Fruit fly (Drosophila melanogaster) whole organism, embryonic: ENCODE results near the gene CG8372.
A peak's percentile ranks its signal among the peaks of the same experiment; 100 is the strongest.

ENCODE experiments used
- ATbp ChIP-seq: fragments of 200-800 bp; sonication (Bioruptor generic); optimal IDR thresholded peaks from 2 replicates; lab custom pipeline; 2017; ENCODE audit warnings: missing biosample characterization, mild to moderate bottlenecking, missing genetic modification characterization, missing genetic modification reagents
- Atf6 ChIP-seq: fragments of 200-800 bp; sonication (Bioruptor generic); IDR thresholded peaks from 2 replicates; pipeline ENCODE4 v1.3.6; 2022; ENCODE audit warnings: missing biosample characterization, missing genetic modification characterization
- Bgb ChIP-seq: fragments of 200-800 bp; sonication (Bioruptor generic); IDR thresholded peaks from 2 replicates; pipeline ENCODE4 v1.3.6; 2022; ENCODE audit warnings: missing biosample characterization, missing genetic modification characterization; ENCODE audit not compliant: partially characterized antibody
- CG11695 ChIP-seq: fragments of 200-800 bp; sonication (Bioruptor generic); IDR thresholded peaks from 3 replicates; pipeline ENCODE4 v1.3.6; 2022; ENCODE audit warnings: missing biosample characterization, missing genetic modification characterization
- CG11723 ChIP-seq: fragments of 200-800 bp; sonication (Bioruptor generic); optimal IDR thresholded peaks from 2 replicates; lab custom pipeline; 2017; ENCODE audit warnings: missing biosample characterization, mild to moderate bottlenecking, missing genetic modification characterization
- CG13287 ChIP-seq: fragments of 200-800 bp; sonication (Bioruptor generic); IDR thresholded peaks from 2 replicates; pipeline ENCODE4 v1.3.6; 2022; ENCODE audit warnings: missing biosample characterization, missing genetic modification characterization; ENCODE audit not compliant: partially characterized antibody
- CG14050 ChIP-seq: fragments of 200-800 bp; sonication (Bioruptor generic); IDR thresholded peaks from 3 replicates; pipeline ENCODE4 v1.3.6; 2022; ENCODE audit warnings: missing biosample characterization, missing genetic modification characterization
- CG14710 ChIP-seq: fragments of 200-800 bp; sonication (Bioruptor generic); optimal IDR thresholded peaks from 3 replicates; lab custom pipeline; 2019; ENCODE audit warnings: missing biosample characterization, mild to moderate bottlenecking, missing genetic modification characterization, moderate library complexity
- CG1647 ChIP-seq: fragments of 200-800 bp; sonication (Bioruptor generic); optimal IDR thresholded peaks from 3 replicates; lab custom pipeline; 2016; ENCODE audit warnings: missing biosample characterization, missing genetic modification characterization
- CG18764 ChIP-seq: fragments of 200-800 bp; sonication (Bioruptor generic); optimal IDR thresholded peaks from 3 replicates; lab custom pipeline; 2016; ENCODE audit warnings: missing biosample characterization, missing genetic modification characterization
- CG2116 ChIP-seq: fragments of 200-800 bp; sonication (Bioruptor generic); optimal IDR thresholded peaks from 3 replicates; lab custom pipeline; 2018; ENCODE audit warnings: missing biosample characterization, mild to moderate bottlenecking, missing genetic modification characterization
- CG2678 ChIP-seq: fragments of 200-800 bp; sonication (Bioruptor generic); optimal IDR thresholded peaks from 3 replicates; lab custom pipeline; 2019; ENCODE audit warnings: missing biosample characterization, mild to moderate bottlenecking, missing genetic modification characterization, moderate library complexity
- CG30431 ChIP-seq: fragments of 200-800 bp; sonication (Bioruptor generic); optimal IDR thresholded peaks from 2 replicates; lab custom pipeline; 2017; ENCODE audit warnings: missing biosample characterization, missing genetic modification characterization
- CG3163 ChIP-seq: fragments of 200-800 bp; sonication (Bioruptor generic); optimal IDR thresholded peaks from 3 replicates; lab custom pipeline; 2016; ENCODE audit warnings: missing biosample characterization, missing genetic modification characterization
- CG33213 ChIP-seq: fragments of 200-800 bp; sonication (Bioruptor generic); optimal IDR thresholded peaks from 3 replicates; lab custom pipeline; 2016; ENCODE audit warnings: missing biosample characterization, missing genetic modification characterization
- CG6813 ChIP-seq: fragments of 200-800 bp; sonication (Bioruptor generic); optimal IDR thresholded peaks from 2 replicates; lab custom pipeline; 2017; ENCODE audit warnings: missing biosample characterization, missing genetic modification characterization, mild to moderate bottlenecking, moderate library complexity, missing genetic modification reagents
- CG8089 ChIP-seq: fragments of 200-800 bp; sonication (Bioruptor generic); optimal IDR thresholded peaks from 3 replicates; lab custom pipeline; 2016; ENCODE audit warnings: missing biosample characterization, missing genetic modification characterization
- CG8290 ChIP-seq, 3 experiments: fragments of 200-800 bp; sonication (Bioruptor generic); optimal IDR thresholded peaks; 2 replicates each; lab custom pipeline; 2016 to 2019; ENCODE audit warnings: missing biosample characterization in 3 of 3, missing genetic modification characterization in 3 of 3, mild to moderate bottlenecking in 2 of 3, moderate library complexity in 1 of 3
- CTCF ChIP-seq: fragments of 200-800 bp; sonication (Bioruptor generic); optimal IDR thresholded peaks from 2 replicates; lab custom pipeline; 2017; ENCODE audit warnings: missing biosample characterization, mild to moderate bottlenecking, missing genetic modification characterization, moderate library complexity
- CkIIα-i1 ChIP-seq: fragments of 200-800 bp; sonication (Bioruptor generic); IDR thresholded peaks from 2 replicates; pipeline ENCODE4 v1.3.6; 2022; ENCODE audit warnings: missing biosample characterization, missing genetic modification characterization
- Deaf1 ChIP-seq: fragments of 200-800 bp; optimal IDR thresholded peaks from 3 replicates; lab custom pipeline; 2019; ENCODE audit warnings: missing biosample characterization, mild to moderate bottlenecking, missing genetic modification characterization, moderate library complexity
- Dfd ChIP-seq, 2 experiments: fragments of >200 bp; optimal IDR thresholded peaks; 2 replicates each; lab custom pipeline; 2017; ENCODE audit warnings: missing biosample characterization in 2 of 2, missing genetic modification characterization in 2 of 2
- Eip74EF ChIP-seq, 2 experiments: fragments of 200-800 bp in 1 of 2; fragments of >200 bp in 1 of 2; sonication (Bioruptor generic) in 1 of 2; optimal IDR thresholded peaks; 2 replicates each; lab custom pipeline; 2017 to 2019; ENCODE audit warnings: missing biosample characterization in 2 of 2, missing genetic modification characterization in 2 of 2, mild to moderate bottlenecking in 1 of 2, moderate library complexity in 1 of 2
- Fer1 ChIP-seq: fragments of 200-800 bp; sonication (Bioruptor generic); optimal IDR thresholded peaks from 2 replicates; lab custom pipeline; 2017; ENCODE audit warnings: missing biosample characterization, mild to moderate bottlenecking, missing genetic modification characterization
- GATAe ChIP-seq: fragments of 200-800 bp; sonication (Bioruptor generic); conservative IDR thresholded peaks from 2 replicates; pipeline ENCODE4 v1.3.6; 2022; ENCODE audit warnings: missing biosample characterization, missing genetic modification characterization
- Gug ChIP-seq: fragments of 200-800 bp; sonication (Bioruptor generic); IDR thresholded peaks from 4 replicates; pipeline ENCODE4 v1.3.6; 2022; ENCODE audit warnings: missing biosample characterization, missing genetic modification characterization
- HHEX ChIP-seq: fragments of 200-800 bp; sonication (Bioruptor generic); optimal IDR thresholded peaks from 3 replicates; lab custom pipeline; 2017; ENCODE audit warnings: missing biosample characterization, mild to moderate bottlenecking, missing genetic modification characterization, missing genetic modification reagents
- NC2β ChIP-seq: fragments of 200-800 bp; sonication (Bioruptor generic); optimal IDR thresholded peaks from 2 replicates; lab custom pipeline; 2016; ENCODE audit warnings: missing biosample characterization, missing genetic modification characterization
- Pdp1 ChIP-seq, 2 experiments: fragments of 200-800 bp; sonication (Bioruptor generic); optimal IDR thresholded peaks; 3 replicates each; lab custom pipeline; 2016; ENCODE audit warnings: missing biosample characterization in 2 of 2, missing genetic modification characterization in 2 of 2, mild to moderate bottlenecking in 1 of 2, moderate library complexity in 1 of 2
- Stat92E ChIP-seq, 3 experiments: fragments of >200 bp in 2 of 3; fragments of 200-800 bp in 1 of 3; sonication (Bioruptor generic) in 1 of 3; optimal IDR thresholded peaks; 2 replicates each; lab custom pipeline; 2017 to 2019; ENCODE audit warnings: missing biosample characterization in 3 of 3, missing genetic modification characterization in 3 of 3, mild to moderate bottlenecking in 1 of 3, moderate library complexity in 1 of 3
- bcd ChIP-seq: fragments of 200-800 bp; sonication (Bioruptor generic); optimal IDR thresholded peaks from 2 replicates; lab custom pipeline; 2017; ENCODE audit warnings: missing biosample characterization, mild to moderate bottlenecking, missing genetic modification characterization
- cwo ChIP-seq: fragments of 200-800 bp; sonication (Bioruptor generic); optimal IDR thresholded peaks from 3 replicates; lab custom pipeline; 2017; ENCODE audit warnings: missing biosample characterization, missing genetic modification characterization, mild to moderate bottlenecking, moderate library complexity, missing genetic modification reagents
- dimm ChIP-seq: fragments of 200-800 bp; sonication (Bioruptor generic); IDR thresholded peaks from 2 replicates; pipeline ENCODE4 v1.3.6; 2022; ENCODE audit warnings: missing biosample characterization, missing genetic modification characterization
- dpn ChIP-seq, 2 experiments: fragments of 200-800 bp; sonication (Bioruptor generic); optimal IDR thresholded peaks; 3 replicates each; lab custom pipeline; 2016; ENCODE audit warnings: missing biosample characterization in 2 of 2, missing genetic modification characterization in 2 of 2
- fru ChIP-seq: fragments of >200 bp; optimal IDR thresholded peaks from 2 replicates; lab custom pipeline; 2017
- ind ChIP-seq: fragments of 200-800 bp; sonication (Bioruptor generic); optimal IDR thresholded peaks from 3 replicates; lab custom pipeline; 2016; ENCODE audit warnings: missing biosample characterization, missing genetic modification characterization
- ken ChIP-seq: fragments of 200-800 bp; sonication (Bioruptor generic); IDR thresholded peaks from 3 replicates; pipeline ENCODE4 v1.3.6; 2022; ENCODE audit warnings: missing biosample characterization, missing genetic modification characterization
- mirr ChIP-seq: fragments of 200-800 bp; sonication (Bioruptor generic); optimal IDR thresholded peaks from 3 replicates; lab custom pipeline; 2018; ENCODE audit warnings: missing biosample characterization, mild to moderate bottlenecking, missing genetic modification characterization
- nmo ChIP-seq: fragments of 200-800 bp; sonication (Bioruptor generic); optimal IDR thresholded peaks from 2 replicates; lab custom pipeline; 2018; ENCODE audit warnings: missing biosample characterization, mild to moderate bottlenecking, missing genetic modification characterization, moderate library complexity
- nom ChIP-seq: fragments of 200-800 bp; sonication (Bioruptor generic); optimal IDR thresholded peaks from 2 replicates; lab custom pipeline; 2017; ENCODE audit warnings: missing biosample characterization, missing genetic modification characterization, mild to moderate bottlenecking, moderate library complexity, missing genetic modification reagents
- odd ChIP-seq: fragments of 200-800 bp; sonication (Bioruptor generic); optimal IDR thresholded peaks from 2 replicates; lab custom pipeline; 2017; ENCODE audit warnings: missing biosample characterization, mild to moderate bottlenecking, missing genetic modification characterization
- otp ChIP-seq: fragments of 200-800 bp; sonication (Bioruptor generic); IDR thresholded peaks from 3 replicates; pipeline ENCODE4, ENCODE4 v1.3.6; 2022; ENCODE audit warnings: missing biosample characterization, missing genetic modification characterization
- pros ChIP-seq: fragments of 200-800 bp; sonication (Bioruptor generic); optimal IDR thresholded peaks from 3 replicates; lab custom pipeline; 2019; ENCODE audit warnings: missing biosample characterization, mild to moderate bottlenecking, missing genetic modification characterization, moderate library complexity
- sc ChIP-seq, 3 experiments: fragments of >200 bp in 2 of 3; fragments of 200-800 bp in 1 of 3; sonication (Bioruptor generic) in 1 of 3; optimal IDR thresholded peaks; 2 replicates in 2 of 3; 3 replicates in 1 of 3; lab custom pipeline; 2017; ENCODE audit warnings: mild to moderate bottlenecking in 1 of 3, missing biosample characterization in 1 of 3, missing genetic modification characterization in 1 of 3, missing genetic modification reagents in 1 of 3
- sisA ChIP-seq: fragments of 200-800 bp; sonication (Bioruptor generic); IDR thresholded peaks from 2 replicates; pipeline ENCODE4 v1.3.6; 2022; ENCODE audit warnings: missing biosample characterization, missing genetic modification characterization
- slp2 ChIP-seq: fragments of 200-800 bp; sonication (Bioruptor generic); optimal IDR thresholded peaks from 2 replicates; lab custom pipeline; 2016; ENCODE audit warnings: missing biosample characterization, missing genetic modification characterization
- ssp ChIP-seq: fragments of 200-800 bp; sonication (Bioruptor generic); IDR thresholded peaks from 2 replicates; pipeline ENCODE4 v1.3.6; 2022; ENCODE audit warnings: missing biosample characterization, missing genetic modification characterization
- tin ChIP-seq: fragments of 200-800 bp; sonication (Bioruptor generic); optimal IDR thresholded peaks from 3 replicates; lab custom pipeline; 2016; ENCODE audit warnings: missing biosample characterization, missing genetic modification characterization

CG8372 gene

dm6 chr2L:8162307-8163024 is 50.2 kb downstream of the CG8372 start, which contains the start of gene Acbp1 (continued):
- TF ChIP-seq sc (optimal IDR thresholded peaks at IDR 0.05; lab: Kevin White, UChicago) (no peak), sc (GFP tag; optimal IDR thresholded peaks at IDR 0.05; lab: Kevin White, UChicago) (peak; percentile 91), odd (GFP tag; lab: Kevin White, UChicago) (peak; percentile 99), NC2β (GFP tag; lab: Kevin White, UChicago) (peak; percentile 93), Bgb (peak; percentile 83), Stat92E (GFP tag; optimal IDR thresholded peaks at IDR 0.05; lab: Kevin White, UChicago) (peak in 1 of 3 experiments; percentile 97), pros (GFP tag; lab: Kevin White, UChicago) (peak; percentile 93), CG2678 (tag; lab: Kevin White, UChicago) (peak; percentile 99), Fer1 (GFP tag; lab: Kevin White, UChicago) (peak; percentile 99), bcd (GFP tag; lab: Kevin White, UChicago) (peak; percentile 92), CG14710 (tag; lab: Kevin White, UChicago) (peak; percentile 98), tin (GFP tag; lab: Kevin White, UChicago) (peak; percentile 91), cwo (peak; percentile 97), CG33213 (GFP tag; lab: Kevin White, UChicago) (peak; percentile 95), sisA (peak; percentile 90), CG8089 (peak; percentile 92), CG3163 (GFP tag; lab: Kevin White, UChicago) (peak; percentile 86), dpn (GFP tag; optimal IDR thresholded peaks at IDR 0.05; lab: Kevin White, UChicago) (peak; percentile 93 to 96), CG13287 (GFP tag; lab: Robert Waterston, UW) (peak; percentile 90), nmo (peak; percentile 96), CG2116 (peak; percentile 82), Gug (GFP tag; lab: Robert Waterston, UW) (peak; percentile 84), Deaf1 (tag; lab: Kevin White, UChicago) (peak; percentile 89), CG11695 (GFP tag; lab: Robert Waterston, UW) (peak; percentile 94), CG14050 (GFP tag; lab: Robert Waterston, UW) (peak; percentile 87), CTCF (GFP tag; lab: Kevin White, UChicago) (peak; percentile 65), CG6813 (GFP tag; lab: Kevin White, UChicago) (peak; percentile 99), CG8290 (GFP tag; optimal IDR thresholded peaks at IDR 0.05; lab: Kevin White, UChicago) (peak; percentile 84), CG8290 (tag; optimal IDR thresholded peaks at IDR 0.05; lab: Kevin White, UChicago) (peak; percentile 83 to 90), Eip74EF (GFP tag; optimal IDR thresholded peaks at IDR 0.05; lab: Kevin White, UChicago) (peak in 1 of 2 experiments; percentile 99), mirr (peak; percentile 97), ind (GFP tag; lab: Kevin White, UChicago) (peak; percentile 92), Pdp1 (GFP tag; optimal IDR thresholded peaks at IDR 0.05; lab: Kevin White, UChicago) (peak; percentile 93 to 94), HHEX (GFP tag; lab: Kevin White, UChicago) (peak; percentile 98), CkIIα-i1 (GFP tag; lab: Robert Waterston, UW) (no peak), slp2 (GFP tag; lab: Kevin White, UChicago) (peak; percentile 91), CG1647 (GFP tag; lab: Kevin White, UChicago) (peak; percentile 94), Dfd (GFP tag; optimal IDR thresholded peaks at IDR 0.05; lab: Kevin White, UChicago) (no peak), ssp (GFP tag; lab: Robert Waterston, UW) (peak; percentile 87), dimm (GFP tag; lab: Robert Waterston, UW) (peak; percentile 79), GATAe (GFP tag; lab: Robert Waterston, UW) (peak; percentile 71), ATbp (GFP tag; lab: Kevin White, UChicago) (peak; percentile 95), nom (GFP tag; lab: Kevin White, UChicago) (peak; percentile 97), ken (GFP tag; lab: Robert Waterston, UW) (peak; percentile 90), fru (no peak), CG30431 (GFP tag; lab: Kevin White, UChicago) (peak; percentile 84), Atf6 (GFP tag; lab: Robert Waterston, UW) (peak; percentile 94), CG11723 (GFP tag; lab: Kevin White, UChicago) (peak; percentile 96), CG18764 (GFP tag; lab: Kevin White, UChicago) (peak; percentile 88), otp (peak; percentile 85)
